Worm (Caenorhabditis elegans) whole organism, midembryonic: ENCODE results near the gene idpp-1.

Experiments used
- T22C8.4 ChIP-seq: fragments of 200-800 bp; sonication (Bioruptor generic); IDR thresholded peaks from 2 replicates; pipeline ENCODE4 v1.3.6; 2022; ENCODE audit warnings: missing genetic modification characterization, missing compliant biosample characterization
- flt-1 ChIP-seq: fragments of 200-800 bp; sonication (Bioruptor generic); IDR thresholded peaks from 2 replicates; pipeline ENCODE4 v1.3.6; 2022; ENCODE audit warnings: missing genetic modification characterization, missing compliant biosample characterization
- klf-2 ChIP-seq: fragments of 200-800 bp; sonication (Bioruptor generic); conservative IDR thresholded peaks from 2 replicates; pipeline ENCODE4 v1.3.6; 2022; ENCODE audit warnings: missing genetic modification reagents, missing genetic modification characterization, missing compliant biosample characterization
- med-1 ChIP-seq: sonication (generic microtip); optimal IDR thresholded peaks from 2 replicates; lab custom pipeline; 2017; ENCODE audit warnings: missing genetic modification characterization, mild to moderate bottlenecking, missing compliant biosample characterization, antibody characterized with exemption, missing genetic modification reagents; ENCODE audit not compliant: insufficient read depth
- tab-1 ChIP-seq: fragments of 200-800 bp; sonication (Bioruptor generic); IDR thresholded peaks from 2 replicates; pipeline ENCODE4 v1.3.6; 2022; ENCODE audit warnings: missing genetic modification characterization, missing compliant biosample characterization
- ztf-23 ChIP-seq: fragments of 200-800 bp; sonication (Bioruptor generic); IDR thresholded peaks from 2 replicates; pipeline ENCODE4 v1.3.6; 2022; ENCODE audit warnings: missing genetic modification reagents, missing genetic modification characterization, missing compliant biosample characterization

DNA sequence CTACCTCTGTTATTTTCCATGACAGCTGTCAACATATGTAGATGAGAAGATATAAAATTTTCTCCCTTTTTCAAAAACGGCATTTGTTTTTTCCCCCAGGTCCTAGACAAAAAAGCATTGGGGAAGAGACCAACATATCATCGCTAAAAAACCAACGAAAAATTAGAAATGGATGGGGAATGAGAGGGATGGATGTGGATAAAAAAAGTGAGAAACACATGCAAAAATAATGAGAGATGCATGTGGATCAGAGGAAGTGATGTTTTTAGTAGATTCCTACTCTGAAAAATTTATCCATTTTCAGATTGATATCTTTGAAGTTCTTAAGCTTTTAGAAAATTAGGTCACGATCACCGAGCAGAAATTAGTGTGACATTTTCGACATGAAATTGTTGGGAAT lies 22.0 kb downstream of the idpp-1 start:
- TF ChIP-seq T22C8.4 (no peak), klf-2 (no peak), flt-1 (GFP tag; lab: Robert Waterston, UW) (no peak), med-1 (no peak), ztf-23 (no peak), tab-1 (no peak)
